Worm (Caenorhabditis elegans): ENCODE measurements around the gene lin-52.

- TF ChIP-seq ceh-83 (GFP tag; optimal IDR thresholded peaks at IDR 0.05) (no peak), elt-3 (tag; optimal IDR thresholded peaks at IDR 0.05) (no peak)
These were observed 16.9 kb downstream of the lin-52 start for ce11 chrIII:9807560-9808046.

Data from whole organism, mixed stage, embryonic.